Fruit fly (Drosophila melanogaster) whole organism, prepupa: ENCODE results near the gene CG9184.

Source experiments
- CG15336 ChIP-seq: fragments of 200-800 bp; sonication (Bioruptor generic); IDR thresholded peaks from 2 replicates; pipeline ENCODE4 v1.3.6; 2022; ENCODE audit warnings: missing biosample characterization, missing genetic modification characterization
- CG3032 ChIP-seq: fragments of 200-800 bp; optimal IDR thresholded peaks from 2 replicates; lab custom pipeline; 2019; ENCODE audit warnings: missing biosample characterization, mild to moderate bottlenecking, missing genetic modification characterization, moderate library complexity
- CG32006 ChIP-seq: fragments of 200-800 bp; sonication (Bioruptor generic); optimal IDR thresholded peaks from 3 replicates; lab custom pipeline; 2017; ENCODE audit warnings: missing biosample characterization, mild to moderate bottlenecking, missing genetic modification characterization
- CG6792 ChIP-seq: fragments of 200-800 bp; sonication (Bioruptor generic); optimal IDR thresholded peaks from 3 replicates; lab custom pipeline; 2016; ENCODE audit warnings: missing biosample characterization, missing genetic modification characterization
- Lpt ChIP-seq: fragments of 200-800 bp; sonication (Bioruptor generic); optimal IDR thresholded peaks from 3 replicates; lab custom pipeline; 2016; ENCODE audit warnings: missing biosample characterization, missing genetic modification characterization
- Met ChIP-seq: fragments of 200-800 bp; sonication (Bioruptor generic); optimal IDR thresholded peaks from 3 replicates; lab custom pipeline; 2016; ENCODE audit warnings: missing biosample characterization, missing genetic modification characterization
- OdsH ChIP-seq: fragments of 200-800 bp; sonication (Bioruptor generic); optimal IDR thresholded peaks from 3 replicates; lab custom pipeline; 2016; ENCODE audit warnings: missing biosample characterization, missing genetic modification characterization
- achi ChIP-seq: fragments of 200-800 bp; sonication (Bioruptor generic); optimal IDR thresholded peaks from 3 replicates; lab custom pipeline; 2016; ENCODE audit warnings: missing biosample characterization, missing genetic modification characterization
- dac ChIP-seq: fragments of 200-800 bp; sonication (Bioruptor generic); optimal IDR thresholded peaks from 2 replicates; lab custom pipeline; 2017; ENCODE audit warnings: missing biosample characterization, mild to moderate bottlenecking, missing genetic modification characterization

dm6 chr3L:1302234-1302949 is 20.2 kb downstream of the CG9184 start, which contains the start of the genes Rac1 and Acat2:
- TF ChIP-seq Met (GFP tag; lab: Kevin White, UChicago) (no peak), CG32006 (GFP tag; lab: Kevin White, UChicago) (no peak), CG3032 (tag; lab: Kevin White, UChicago) (no peak), CG6792 (no peak), dac (no peak), achi (GFP tag; lab: Kevin White, UChicago) (no peak), OdsH (GFP tag; lab: Kevin White, UChicago) (no peak), CG15336 (GFP tag; lab: Robert Waterston, UW) (no peak), Lpt (GFP tag; lab: Kevin White, UChicago) (no peak)
